Worm (Caenorhabditis elegans) whole organism, mixed stage, embryonic: ENCODE measurements around the gene F59B10.6.

Source experiments
- M03D4.4 ChIP-seq: sonication (generic microtip); optimal IDR thresholded peaks from 2 replicates; lab custom pipeline; 2017; ENCODE audit warnings: mild to moderate bottlenecking, missing genetic modification characterization, missing compliant biosample characterization
- bed-3 ChIP-seq: fragments of 200-800 bp; sonication (Bioruptor generic); optimal IDR thresholded peaks from 3 replicates; lab custom pipeline; 2018; ENCODE audit warnings: mild to moderate bottlenecking, missing genetic modification characterization, moderate library complexity, missing compliant biosample characterization
- blmp-1 ChIP-seq: fragments of 150-350 bp; optimal IDR thresholded peaks from 2 replicates; lab custom pipeline; 2014; ENCODE audit warnings: missing biosample characterization, missing genetic modification characterization
- ceh-39 ChIP-seq: fragments of 150-350 bp; optimal IDR thresholded peaks from 2 replicates; lab custom pipeline; 2014; ENCODE audit warnings: missing biosample characterization, missing genetic modification characterization
- ceh-83 ChIP-seq: fragments of 200-800 bp; sonication (Bioruptor generic); optimal IDR thresholded peaks from 2 replicates; lab custom pipeline; 2018; ENCODE audit warnings: mild to moderate bottlenecking, missing genetic modification characterization, missing compliant biosample characterization
- ces-1 ChIP-seq: fragments of 150-350 bp; optimal IDR thresholded peaks from 2 replicates; lab custom pipeline; 2014; ENCODE audit warnings: missing biosample characterization, missing genetic modification reagents, missing genetic modification characterization
- cnd-1 ChIP-seq: fragments of 200-800 bp; sonication (Bioruptor generic); optimal IDR thresholded peaks from 2 replicates; lab custom pipeline; 2018; ENCODE audit warnings: mild to moderate bottlenecking, missing genetic modification characterization, missing compliant biosample characterization
- drap-1 ChIP-seq: fragments of 200-800 bp; sonication (Bioruptor generic); optimal IDR thresholded peaks from 3 replicates; lab custom pipeline; 2018; ENCODE audit warnings: mild to moderate bottlenecking, missing genetic modification characterization, missing compliant biosample characterization
- elt-1 ChIP-seq: sonication (generic microtip); optimal IDR thresholded peaks from 2 replicates; lab custom pipeline; 2017; ENCODE audit warnings: missing genetic modification characterization, mild to moderate bottlenecking, missing compliant biosample characterization, antibody characterized with exemption, moderate library complexity, borderline replicate concordance; ENCODE audit not compliant: insufficient read depth
- flh-1 ChIP-seq: fragments of 200-800 bp; sonication (Bioruptor generic); optimal IDR thresholded peaks from 2 replicates; lab custom pipeline; 2018; ENCODE audit warnings: mild to moderate bottlenecking, missing genetic modification characterization, moderate library complexity, missing compliant biosample characterization
- ham-2 ChIP-seq: fragments of 200-800 bp; sonication (Bioruptor generic); optimal IDR thresholded peaks from 2 replicates; lab custom pipeline; 2018; ENCODE audit warnings: mild to moderate bottlenecking, missing genetic modification characterization, missing compliant biosample characterization
- hlh-1 ChIP-seq: fragments of 150-350 bp; optimal IDR thresholded peaks from 2 replicates; lab custom pipeline; 2014; ENCODE audit warnings: missing biosample characterization, missing genetic modification reagents, missing genetic modification characterization
- lin-13 ChIP-seq: fragments of 150-350 bp; optimal IDR thresholded peaks from 2 replicates; lab custom pipeline; 2014; ENCODE audit warnings: missing biosample characterization, missing genetic modification characterization
- lin-32 ChIP-seq: fragments of 200-800 bp; sonication (Bioruptor generic); optimal IDR thresholded peaks from 2 replicates; lab custom pipeline; 2018; ENCODE audit warnings: mild to moderate bottlenecking, missing genetic modification characterization, missing compliant biosample characterization
- mab-5 ChIP-seq: fragments of 150-350 bp; optimal IDR thresholded peaks from 2 replicates; lab custom pipeline; 2014; ENCODE audit warnings: missing biosample characterization, missing genetic modification characterization
- mep-1 ChIP-seq: fragments of 150-350 bp; optimal IDR thresholded peaks from 2 replicates; lab custom pipeline; 2017; ENCODE audit warnings: missing biosample characterization, missing genetic modification reagents, missing genetic modification characterization, inconsistent platforms
- mls-2 ChIP-seq: sonication (generic microtip); optimal IDR thresholded peaks from 2 replicates; lab custom pipeline; 2016; ENCODE audit warnings: mild to moderate bottlenecking, missing genetic modification characterization, moderate library complexity, missing compliant biosample characterization
- nhr-12 ChIP-seq: fragments of 150-350 bp; optimal IDR thresholded peaks from 2 replicates; lab custom pipeline; 2014; ENCODE audit warnings: missing biosample characterization, missing genetic modification characterization
- nhr-2 ChIP-seq: fragments of 150-350 bp; optimal IDR thresholded peaks from 2 replicates; lab custom pipeline; 2014; ENCODE audit warnings: missing biosample characterization, missing genetic modification characterization
- nhr-28 ChIP-seq: fragments of 150-350 bp; optimal IDR thresholded peaks from 2 replicates; lab custom pipeline; 2014; ENCODE audit warnings: missing biosample characterization, missing genetic modification characterization
- nhr-76 ChIP-seq: sonication (generic microtip); optimal IDR thresholded peaks from 2 replicates; lab custom pipeline; 2017; ENCODE audit warnings: missing biosample characterization, missing genetic modification characterization
- pha-4 ChIP-seq: fragments of 150-350 bp; optimal IDR thresholded peaks from 2 replicates; lab custom pipeline; 2018; ENCODE audit warnings: missing biosample characterization, missing genetic modification reagents, missing genetic modification characterization
- sem-2 ChIP-seq: fragments of 200-800 bp; sonication (Bioruptor generic); optimal IDR thresholded peaks from 2 replicates; lab custom pipeline; 2018; ENCODE audit warnings: mild to moderate bottlenecking, missing genetic modification characterization, missing compliant biosample characterization
- snpc-4 ChIP-seq: fragments of 150-350 bp; optimal IDR thresholded peaks from 2 replicates; lab custom pipeline; 2014; ENCODE audit warnings: missing biosample characterization, missing genetic modification characterization
- sptf-1 ChIP-seq: sonication (generic microtip); optimal IDR thresholded peaks from 2 replicates; lab custom pipeline; 2017; ENCODE audit warnings: mild to moderate bottlenecking, missing genetic modification characterization, moderate library complexity, missing compliant biosample characterization
- unc-120 ChIP-seq: sonication (generic microtip); optimal IDR thresholded peaks from 2 replicates; lab custom pipeline; 2017; ENCODE audit warnings: missing genetic modification characterization, missing compliant biosample characterization; ENCODE audit not compliant: poor library complexity, severe bottlenecking
- unc-39 ChIP-seq: fragments of 150-350 bp; optimal IDR thresholded peaks from 2 replicates; lab custom pipeline; 2014; ENCODE audit warnings: missing biosample characterization, missing genetic modification characterization
- zip-8 ChIP-seq: fragments of 150-350 bp; optimal IDR thresholded peaks from 2 replicates; lab custom pipeline; 2014; ENCODE audit warnings: missing biosample characterization, missing genetic modification characterization
- ztf-11 ChIP-seq: fragments of 150-350 bp; optimal IDR thresholded peaks from 2 replicates; lab custom pipeline; 2014; ENCODE audit warnings: missing biosample characterization, missing genetic modification characterization

F59B10.6 gene

ce11 chrII:10539232-10539631 is 15.0 kb upstream of the F59B10.6 start, which contains the start of gene R166.3:
TSS of gene R166.3 (minus strand) at chrII:10539332.
- TF ChIP-seq cnd-1 (tag; lab: Kevin White, UChicago) = no peak
- TF ChIP-seq M03D4.4 (tag; lab: Kevin White, UChicago) = no peak
- no peak for TF ChIP-seq elt-1 (tag; lab: Kevin White, UChicago)
- TF ChIP-seq nhr-12 = no peak
- no peak for TF ChIP-seq ztf-11 (tag; lab: Kevin White, UChicago)
- TF ChIP-seq drap-1 (GFP tag; lab: Kevin White, UChicago) = no peak
- no peak for TF ChIP-seq nhr-2 (tag; lab: Kevin White, UChicago)
- TF ChIP-seq ham-2 (GFP tag; lab: Kevin White, UChicago) = no peak
- TF ChIP-seq ceh-83 = no peak
- TF ChIP-seq pha-4 (tag; lab: Kevin White, UChicago) = no peak
- TF ChIP-seq lin-32 (GFP tag; lab: Kevin White, UChicago) = no peak
- no peak for TF ChIP-seq lin-13
- TF ChIP-seq mab-5 (tag; lab: Kevin White, UChicago) = no peak
- TF ChIP-seq sptf-1 (tag; lab: Kevin White, UChicago) = no peak
- TF ChIP-seq sem-2 = no peak
- no peak for TF ChIP-seq zip-8 (tag; lab: Kevin White, UChicago)
- TF ChIP-seq unc-39 (tag; lab: Kevin White, UChicago) = no peak
- TF ChIP-seq nhr-76 (tag; lab: Kevin White, UChicago) = no peak
- TF ChIP-seq unc-120 (tag; lab: Kevin White, UChicago) = no peak
- no peak for TF ChIP-seq ces-1 (GFP tag; lab: Kevin White, UChicago)

ce11 chrII:10537988-10538387 is 13.7 kb upstream of the F59B10.6 start:
- TF ChIP-seq drap-1 (GFP tag; lab: Kevin White, UChicago) (no peak), hlh-1 (no peak), ham-2 (GFP tag; lab: Kevin White, UChicago) (no peak), nhr-76 (tag; lab: Kevin White, UChicago) (no peak), unc-39 (tag; lab: Kevin White, UChicago) (no peak), flh-1 (GFP tag; lab: Kevin White, UChicago) (no peak), nhr-2 (tag; lab: Kevin White, UChicago) (no peak), ztf-11 (tag; lab: Kevin White, UChicago) (no peak), mep-1 (tag; lab: Kevin White, UChicago) (no peak), M03D4.4 (tag; lab: Kevin White, UChicago) (no peak), lin-32 (GFP tag; lab: Kevin White, UChicago) (no peak), mab-5 (tag; lab: Kevin White, UChicago) (no peak), bed-3 (no peak), pha-4 (tag; lab: Kevin White, UChicago) (no peak), nhr-28 (tag; lab: Kevin White, UChicago) (no peak)

- no peak for TF ChIP-seq mep-1 (tag; lab: Kevin White, UChicago)
- no peak for TF ChIP-seq cnd-1 (tag; lab: Kevin White, UChicago)
- no peak for TF ChIP-seq hlh-1
- TF ChIP-seq M03D4.4 (tag; lab: Kevin White, UChicago) = no peak
- no peak for TF ChIP-seq unc-39 (tag; lab: Kevin White, UChicago)
- no peak for TF ChIP-seq ceh-39 (tag; lab: Kevin White, UChicago)
- TF ChIP-seq drap-1 (GFP tag; lab: Kevin White, UChicago) = no peak
- TF ChIP-seq elt-1 (tag; lab: Kevin White, UChicago) = no peak
- TF ChIP-seq mab-5 (tag; lab: Kevin White, UChicago) = no peak
- no peak for TF ChIP-seq snpc-4 (tag; lab: Kevin White, UChicago)
These were observed 13.3 kb upstream of the F59B10.6 start, which contains the start of gene R166.2 for ce11 chrII:10537571-10537970. TSS of gene R166.2 (minus strand) at chrII:10537671.

- TF ChIP-seq sptf-1 (tag; lab: Kevin White, UChicago) = no peak
- no peak for TF ChIP-seq pha-4 (tag; lab: Kevin White, UChicago)
- TF ChIP-seq lin-32 (GFP tag; lab: Kevin White, UChicago) = no peak
- no peak for TF ChIP-seq blmp-1
- no peak for TF ChIP-seq mls-2 (tag; lab: Kevin White, UChicago)
- TF ChIP-seq flh-1 (GFP tag; lab: Kevin White, UChicago) = no peak
These were observed 9.7 kb upstream of the F59B10.6 start for ce11 chrII:10533985-10534384.

ce11 chrII:10531604-10532003 is 7.3 kb upstream of the F59B10.6 start:
- TF ChIP-seq sem-2 (no peak), nhr-2 (tag; lab: Kevin White, UChicago) (no peak), cnd-1 (tag; lab: Kevin White, UChicago) (no peak), zip-8 (tag; lab: Kevin White, UChicago) (no peak)
- TF ChIP-seq, all 35 proteins: peak for 0
